Worm (Caenorhabditis elegans) whole organism, mixed stage, embryonic: ENCODE results near the gene T24E12.3.

Source experiments
- M03D4.4 ChIP-seq: sonication (generic microtip); optimal IDR thresholded peaks from 2 replicates; lab custom pipeline; 2017; ENCODE audit warnings: mild to moderate bottlenecking, missing genetic modification characterization, missing compliant biosample characterization
- blmp-1 ChIP-seq: fragments of 150-350 bp; optimal IDR thresholded peaks from 2 replicates; lab custom pipeline; 2014; ENCODE audit warnings: missing biosample characterization, missing genetic modification characterization
- ceh-39 ChIP-seq: fragments of 150-350 bp; optimal IDR thresholded peaks from 2 replicates; lab custom pipeline; 2014; ENCODE audit warnings: missing biosample characterization, missing genetic modification characterization
- ceh-43 ChIP-seq: fragments of 200-800 bp; sonication (Bioruptor generic); optimal IDR thresholded peaks from 2 replicates; lab custom pipeline; 2018; ENCODE audit warnings: mild to moderate bottlenecking, missing genetic modification characterization, moderate library complexity, missing compliant biosample characterization
- ceh-83 ChIP-seq: fragments of 200-800 bp; sonication (Bioruptor generic); optimal IDR thresholded peaks from 2 replicates; lab custom pipeline; 2018; ENCODE audit warnings: mild to moderate bottlenecking, missing genetic modification characterization, missing compliant biosample characterization
- ces-1 ChIP-seq: fragments of 150-350 bp; optimal IDR thresholded peaks from 2 replicates; lab custom pipeline; 2014; ENCODE audit warnings: missing biosample characterization, missing genetic modification reagents, missing genetic modification characterization
- drap-1 ChIP-seq: fragments of 200-800 bp; sonication (Bioruptor generic); optimal IDR thresholded peaks from 3 replicates; lab custom pipeline; 2018; ENCODE audit warnings: mild to moderate bottlenecking, missing genetic modification characterization, missing compliant biosample characterization
- elt-1 ChIP-seq: sonication (generic microtip); optimal IDR thresholded peaks from 2 replicates; lab custom pipeline; 2017; ENCODE audit warnings: missing genetic modification characterization, mild to moderate bottlenecking, missing compliant biosample characterization, antibody characterized with exemption, moderate library complexity, borderline replicate concordance; ENCODE audit not compliant: insufficient read depth
- elt-3 ChIP-seq: fragments of 150-350 bp; optimal IDR thresholded peaks from 2 replicates; lab custom pipeline; 2014; ENCODE audit warnings: missing biosample characterization, missing genetic modification characterization
- flh-1 ChIP-seq: fragments of 200-800 bp; sonication (Bioruptor generic); optimal IDR thresholded peaks from 2 replicates; lab custom pipeline; 2018; ENCODE audit warnings: mild to moderate bottlenecking, missing genetic modification characterization, moderate library complexity, missing compliant biosample characterization
- ham-2 ChIP-seq: fragments of 200-800 bp; sonication (Bioruptor generic); optimal IDR thresholded peaks from 2 replicates; lab custom pipeline; 2018; ENCODE audit warnings: mild to moderate bottlenecking, missing genetic modification characterization, missing compliant biosample characterization
- hlh-1 ChIP-seq: fragments of 150-350 bp; optimal IDR thresholded peaks from 2 replicates; lab custom pipeline; 2014; ENCODE audit warnings: missing biosample characterization, missing genetic modification reagents, missing genetic modification characterization
- lin-13 ChIP-seq: fragments of 150-350 bp; optimal IDR thresholded peaks from 2 replicates; lab custom pipeline; 2014; ENCODE audit warnings: missing biosample characterization, missing genetic modification characterization
- lin-32 ChIP-seq: fragments of 200-800 bp; sonication (Bioruptor generic); optimal IDR thresholded peaks from 2 replicates; lab custom pipeline; 2018; ENCODE audit warnings: mild to moderate bottlenecking, missing genetic modification characterization, missing compliant biosample characterization
- lsy-2 ChIP-seq: fragments of 150-350 bp; optimal IDR thresholded peaks from 2 replicates; lab custom pipeline; 2014; ENCODE audit warnings: missing biosample characterization, missing genetic modification characterization
- mab-5 ChIP-seq: fragments of 150-350 bp; optimal IDR thresholded peaks from 2 replicates; lab custom pipeline; 2014; ENCODE audit warnings: missing biosample characterization, missing genetic modification characterization
- mep-1 ChIP-seq: fragments of 150-350 bp; optimal IDR thresholded peaks from 2 replicates; lab custom pipeline; 2017; ENCODE audit warnings: missing biosample characterization, missing genetic modification reagents, missing genetic modification characterization, inconsistent platforms
- mls-2 ChIP-seq: sonication (generic microtip); optimal IDR thresholded peaks from 2 replicates; lab custom pipeline; 2016; ENCODE audit warnings: mild to moderate bottlenecking, missing genetic modification characterization, moderate library complexity, missing compliant biosample characterization
- nhr-2 ChIP-seq: fragments of 150-350 bp; optimal IDR thresholded peaks from 2 replicates; lab custom pipeline; 2014; ENCODE audit warnings: missing biosample characterization, missing genetic modification characterization
- nhr-237 ChIP-seq: fragments of 150-350 bp; optimal IDR thresholded peaks from 2 replicates; lab custom pipeline; 2014; ENCODE audit warnings: missing biosample characterization, missing genetic modification characterization
- nhr-28 ChIP-seq: fragments of 150-350 bp; optimal IDR thresholded peaks from 2 replicates; lab custom pipeline; 2014; ENCODE audit warnings: missing biosample characterization, missing genetic modification characterization
- nhr-76 ChIP-seq: sonication (generic microtip); optimal IDR thresholded peaks from 2 replicates; lab custom pipeline; 2017; ENCODE audit warnings: missing biosample characterization, missing genetic modification characterization
- pha-4 ChIP-seq: fragments of 150-350 bp; optimal IDR thresholded peaks from 2 replicates; lab custom pipeline; 2018; ENCODE audit warnings: missing biosample characterization, missing genetic modification reagents, missing genetic modification characterization
- sem-2 ChIP-seq: fragments of 200-800 bp; sonication (Bioruptor generic); optimal IDR thresholded peaks from 2 replicates; lab custom pipeline; 2018; ENCODE audit warnings: mild to moderate bottlenecking, missing genetic modification characterization, missing compliant biosample characterization
- snpc-4 ChIP-seq: fragments of 150-350 bp; optimal IDR thresholded peaks from 2 replicates; lab custom pipeline; 2014; ENCODE audit warnings: missing biosample characterization, missing genetic modification characterization
- sptf-1 ChIP-seq: sonication (generic microtip); optimal IDR thresholded peaks from 2 replicates; lab custom pipeline; 2017; ENCODE audit warnings: mild to moderate bottlenecking, missing genetic modification characterization, moderate library complexity, missing compliant biosample characterization
- tbx-8 ChIP-seq: fragments of 200-800 bp; sonication (Bioruptor generic); optimal IDR thresholded peaks from 2 replicates; lab custom pipeline; 2018; ENCODE audit warnings: mild to moderate bottlenecking, missing genetic modification characterization, moderate library complexity, missing compliant biosample characterization
- unc-120 ChIP-seq: sonication (generic microtip); optimal IDR thresholded peaks from 2 replicates; lab custom pipeline; 2017; ENCODE audit warnings: missing genetic modification characterization, missing compliant biosample characterization; ENCODE audit not compliant: poor library complexity, severe bottlenecking
- unc-62 ChIP-seq: fragments of 150-350 bp; optimal IDR thresholded peaks from 2 replicates; lab custom pipeline; 2014; ENCODE audit warnings: missing biosample characterization, missing genetic modification reagents, missing genetic modification characterization
- zip-8 ChIP-seq: fragments of 150-350 bp; optimal IDR thresholded peaks from 2 replicates; lab custom pipeline; 2014; ENCODE audit warnings: missing biosample characterization, missing genetic modification characterization
- ztf-11 ChIP-seq: fragments of 150-350 bp; optimal IDR thresholded peaks from 2 replicates; lab custom pipeline; 2014; ENCODE audit warnings: missing biosample characterization, missing genetic modification characterization

Gene T24E12.3

DNA sequence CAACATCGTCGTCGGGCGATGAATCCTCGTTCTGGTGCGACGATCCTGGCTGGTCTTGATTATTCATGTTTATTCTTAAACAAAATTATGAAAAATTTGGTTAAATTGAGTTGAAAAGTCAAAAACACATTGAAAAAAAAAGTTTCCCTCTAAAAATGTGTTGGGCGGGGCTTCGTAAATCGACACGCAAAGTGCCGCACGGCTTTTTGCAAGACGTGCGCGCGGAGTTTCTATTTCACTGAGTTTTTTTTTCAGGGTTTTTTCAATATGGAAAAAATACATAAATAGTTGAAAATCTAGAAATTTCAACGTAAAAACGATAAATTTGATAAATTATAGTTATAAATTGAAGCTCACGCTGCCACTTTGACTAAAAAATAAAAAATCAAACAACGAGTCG, 32.3 kb downstream of the T24E12.3 start, which contains the start of gene F54D10.5:
Gene F54D10.5, minus strand, starts transcription at position 74 of the 400 bp plus-strand sequence.
- TF ChIP-seq hlh-1 (tag; lab: Kevin White, UChicago) = peak; percentile 52
- TF ChIP-seq nhr-76 (tag; lab: Kevin White, UChicago) = no peak
- TF ChIP-seq sem-2 (GFP tag; lab: Kevin White, UChicago) = no peak
- TF ChIP-seq lin-13 (tag; lab: Kevin White, UChicago) = peak; percentile 30
- TF ChIP-seq mab-5 = peak; percentile 40
- TF ChIP-seq snpc-4 (tag; lab: Kevin White, UChicago) = no peak
- no peak for TF ChIP-seq M03D4.4
- no peak for TF ChIP-seq zip-8
- TF ChIP-seq lsy-2 (tag; lab: Kevin White, UChicago) = peak; percentile 58
- TF ChIP-seq ceh-83 (GFP tag; lab: Kevin White, UChicago) = no peak
- peak; percentile 60 for TF ChIP-seq nhr-237 (tag; lab: Kevin White, UChicago)
- no peak for TF ChIP-seq tbx-8 (GFP tag; lab: Kevin White, UChicago)
- no peak for TF ChIP-seq ham-2 (GFP tag; lab: Kevin White, UChicago)
- no peak for TF ChIP-seq drap-1 (GFP tag; lab: Kevin White, UChicago)
- no peak for TF ChIP-seq unc-120 (tag; lab: Kevin White, UChicago)
- peak; percentile 43 for TF ChIP-seq sptf-1 (tag; lab: Kevin White, UChicago)
- no peak for TF ChIP-seq flh-1 (GFP tag; lab: Kevin White, UChicago)
- no peak for TF ChIP-seq blmp-1 (tag; lab: Kevin White, UChicago)
- peak; percentile 18 for TF ChIP-seq nhr-2 (tag; lab: Kevin White, UChicago)
- peak; percentile 91 for TF ChIP-seq mep-1 (tag; lab: Kevin White, UChicago)
- TF ChIP-seq ztf-11 (tag; lab: Kevin White, UChicago) = no peak

DNA sequence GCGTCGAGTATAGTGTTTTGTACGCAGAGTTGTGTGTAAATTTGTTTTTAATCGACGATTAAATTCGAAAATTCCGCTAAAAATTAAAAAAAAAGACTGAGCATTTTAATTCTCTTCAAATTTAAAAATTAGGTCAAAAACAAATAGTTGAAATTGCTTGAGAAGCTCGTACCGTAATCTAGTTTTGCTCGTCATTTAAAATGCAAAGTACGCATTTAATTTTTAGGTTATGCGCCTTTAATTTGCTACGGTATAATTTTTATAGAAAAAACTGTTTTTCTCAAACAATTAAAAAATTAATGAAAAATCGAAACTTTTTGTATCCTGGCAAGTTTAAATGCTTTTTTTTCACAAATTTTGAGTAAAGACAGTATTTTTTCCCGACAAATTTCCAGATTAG, 32.8 kb downstream of the T24E12.3 start:
- TF ChIP-seq snpc-4 (tag; lab: Kevin White, UChicago) (no peak), hlh-1 (tag; lab: Kevin White, UChicago) (no peak), elt-1 (tag; lab: Kevin White, UChicago) (no peak), nhr-237 (tag; lab: Kevin White, UChicago) (no peak), lin-32 (GFP tag; lab: Kevin White, UChicago) (no peak), ham-2 (GFP tag; lab: Kevin White, UChicago) (no peak), unc-62 (GFP tag; lab: Kevin White, UChicago) (no peak), nhr-76 (tag; lab: Kevin White, UChicago) (no peak), ceh-39 (tag; lab: Kevin White, UChicago) (no peak), elt-3 (tag; lab: Kevin White, UChicago) (no peak), lsy-2 (tag; lab: Kevin White, UChicago) (no peak), flh-1 (GFP tag; lab: Kevin White, UChicago) (no peak), ceh-43 (GFP tag; lab: Kevin White, UChicago) (no peak), nhr-28 (no peak), sem-2 (GFP tag; lab: Kevin White, UChicago) (no peak), mls-2 (tag; lab: Kevin White, UChicago) (no peak), zip-8 (no peak), drap-1 (GFP tag; lab: Kevin White, UChicago) (no peak), M03D4.4 (no peak)

- peak; percentile 17 for TF ChIP-seq pha-4 (tag; lab: Kevin White, UChicago)
- TF ChIP-seq snpc-4 (tag; lab: Kevin White, UChicago) = no peak
- TF ChIP-seq ces-1 = peak; percentile 7
- no peak for TF ChIP-seq tbx-8 (GFP tag; lab: Kevin White, UChicago)
- no peak for TF ChIP-seq hlh-1 (tag; lab: Kevin White, UChicago)
- peak; percentile 38 for TF ChIP-seq unc-62 (GFP tag; lab: Kevin White, UChicago)
- TF ChIP-seq, all 35 proteins: peak for 3
These were observed 34.7 kb downstream of the T24E12.3 start for ce11 chrII:3810550-3810949.

- no peak for TF ChIP-seq blmp-1 (tag; lab: Kevin White, UChicago)
These were observed 36.1 kb downstream of the T24E12.3 start, which contains the start of gene lido-15 for ce11 chrII:3811816-3812332. Gene lido-15, plus strand, starts transcription at chrII:3812282.
